Fruit fly (Drosophila melanogaster) whole organism, embryonic: ENCODE data around the gene GILT3.

ENCODE experiments used
- Abd-B ChIP-seq: fragments of 200-800 bp; sonication (Bioruptor generic); optimal IDR thresholded peaks from 2 replicates; lab custom pipeline; 2018; ENCODE audit warnings: missing biosample characterization, mild to moderate bottlenecking, missing genetic modification characterization, moderate library complexity
- Aef1 ChIP-seq: fragments of 200-800 bp; sonication (Bioruptor generic); IDR thresholded peaks from 3 replicates; pipeline ENCODE4 v1.3.6; 2022; ENCODE audit warnings: missing biosample characterization, missing genetic modification characterization
- CG10209 ChIP-seq: fragments of 200-800 bp; sonication (Bioruptor generic); optimal IDR thresholded peaks from 3 replicates; lab custom pipeline; 2017; ENCODE audit warnings: missing biosample characterization, mild to moderate bottlenecking, missing genetic modification characterization, missing genetic modification reagents
- CG11696 ChIP-seq: fragments of 200-800 bp; sonication (Bioruptor generic); IDR thresholded peaks from 2 replicates; pipeline ENCODE4 v1.3.6; 2022; ENCODE audit warnings: missing biosample characterization, missing genetic modification characterization
- CG12769 ChIP-seq: fragments of 200-800 bp; sonication (Bioruptor generic); optimal IDR thresholded peaks from 2 replicates; lab custom pipeline; 2019; ENCODE audit warnings: missing biosample characterization, mild to moderate bottlenecking, missing genetic modification characterization, moderate library complexity
- CG13775 ChIP-seq: fragments of 200-800 bp; sonication (Bioruptor generic); optimal IDR thresholded peaks from 3 replicates; lab custom pipeline; 2017; ENCODE audit warnings: missing biosample characterization, mild to moderate bottlenecking, missing genetic modification characterization
- CG15479 ChIP-seq: fragments of 200-800 bp; sonication (Bioruptor generic); optimal IDR thresholded peaks from 3 replicates; lab custom pipeline; 2019; ENCODE audit warnings: missing biosample characterization, mild to moderate bottlenecking, missing genetic modification characterization, moderate library complexity
- CG15514 ChIP-seq: fragments of 200-800 bp; sonication (Bioruptor generic); optimal IDR thresholded peaks from 3 replicates; lab custom pipeline; 2017; ENCODE audit warnings: missing biosample characterization, missing genetic modification characterization, mild to moderate bottlenecking, moderate library complexity, missing genetic modification reagents
- CG2202 ChIP-seq: fragments of 200-800 bp; sonication (Bioruptor generic); optimal IDR thresholded peaks from 2 replicates; lab custom pipeline; 2018; ENCODE audit warnings: missing biosample characterization, mild to moderate bottlenecking, missing genetic modification characterization
- CG32767 ChIP-seq: fragments of 200-800 bp; sonication (Bioruptor generic); IDR thresholded peaks from 2 replicates; pipeline ENCODE4 v1.3.6; 2022; ENCODE audit warnings: missing biosample characterization, missing genetic modification characterization
- CG34376 ChIP-seq: fragments of 200-800 bp; sonication (Bioruptor generic); optimal IDR thresholded peaks from 2 replicates; lab custom pipeline; 2018; ENCODE audit warnings: missing biosample characterization, mild to moderate bottlenecking, missing genetic modification characterization
- CG4854 ChIP-seq: fragments of 200-800 bp; sonication (Bioruptor generic); optimal IDR thresholded peaks from 2 replicates; lab custom pipeline; 2016; ENCODE audit warnings: missing biosample characterization, missing genetic modification characterization, inconsistent platforms
- CG6175 ChIP-seq: fragments of 200-800 bp; sonication (Bioruptor generic); IDR thresholded peaks from 3 replicates; pipeline ENCODE4 v1.3.6; 2022; ENCODE audit warnings: missing biosample characterization, missing genetic modification characterization
- CG6689 ChIP-seq: fragments of 200-800 bp; sonication (Bioruptor generic); IDR thresholded peaks from 2 replicates; pipeline ENCODE4 v1.3.6; 2022; ENCODE audit warnings: missing biosample characterization, missing genetic modification characterization
- CG9437 ChIP-seq: fragments of 200-800 bp; sonication (Bioruptor generic); optimal IDR thresholded peaks from 2 replicates; lab custom pipeline; 2018; ENCODE audit warnings: missing biosample characterization, mild to moderate bottlenecking, missing genetic modification characterization
- CG9727 ChIP-seq: fragments of 200-800 bp; sonication (Bioruptor generic); optimal IDR thresholded peaks from 3 replicates; lab custom pipeline; 2017; ENCODE audit warnings: missing biosample characterization, mild to moderate bottlenecking, missing genetic modification characterization
- CkIIα-i1 ChIP-seq: fragments of 200-800 bp; sonication (Bioruptor generic); IDR thresholded peaks from 2 replicates; pipeline ENCODE4 v1.3.6; 2022; ENCODE audit warnings: missing biosample characterization, missing genetic modification characterization
- Deaf1 ChIP-seq: fragments of 200-800 bp; optimal IDR thresholded peaks from 3 replicates; lab custom pipeline; 2019; ENCODE audit warnings: missing biosample characterization, mild to moderate bottlenecking, missing genetic modification characterization, moderate library complexity
- Dfd ChIP-seq, 2 experiments: fragments of >200 bp; optimal IDR thresholded peaks; 2 replicates each; lab custom pipeline; 2017; ENCODE audit warnings: missing biosample characterization in 2 of 2, missing genetic modification characterization in 2 of 2
- Dip2 ChIP-seq: fragments of 200-800 bp; sonication (Bioruptor generic); IDR thresholded peaks from 2 replicates; pipeline ENCODE4 v1.3.6; 2022; ENCODE audit warnings: missing biosample characterization, missing genetic modification characterization
- Doc2 ChIP-seq: fragments of 200-800 bp; sonication (Bioruptor generic); IDR thresholded peaks from 2 replicates; pipeline ENCODE4 v1.3.6; 2022; ENCODE audit warnings: missing biosample characterization, missing genetic modification characterization
- Drgx ChIP-seq: fragments of 200-800 bp; sonication (Bioruptor generic); IDR thresholded peaks from 2 replicates; pipeline ENCODE4 v1.3.6; 2022; ENCODE audit warnings: missing biosample characterization, missing genetic modification characterization
- E2f2 ChIP-seq: fragments of 200-800 bp; sonication (Bioruptor generic); IDR thresholded peaks from 2 replicates; pipeline ENCODE4 v1.3.6; 2022; ENCODE audit warnings: missing biosample characterization, missing genetic modification characterization
- ERR ChIP-seq: fragments of 200-800 bp; sonication (Bioruptor generic); optimal IDR thresholded peaks from 2 replicates; lab custom pipeline; 2016; ENCODE audit warnings: missing biosample characterization, missing genetic modification characterization
- GATAe ChIP-seq: fragments of 200-800 bp; sonication (Bioruptor generic); conservative IDR thresholded peaks from 2 replicates; pipeline ENCODE4 v1.3.6; 2022; ENCODE audit warnings: missing biosample characterization, missing genetic modification characterization
- H2.0 ChIP-seq: fragments of 200-800 bp; sonication (Bioruptor generic); IDR thresholded peaks from 2 replicates; pipeline ENCODE4 v1.3.6; 2022; ENCODE audit warnings: missing biosample characterization, missing genetic modification characterization
- NK7.1 ChIP-seq: fragments of 200-800 bp; sonication (Bioruptor generic); optimal IDR thresholded peaks from 3 replicates; lab custom pipeline; 2016; ENCODE audit warnings: missing biosample characterization, missing genetic modification characterization
- Nf-YB ChIP-seq: fragments of 200-800 bp; sonication (Bioruptor generic); optimal IDR thresholded peaks from 3 replicates; lab custom pipeline; 2019; ENCODE audit warnings: missing biosample characterization, mild to moderate bottlenecking, missing genetic modification characterization, moderate library complexity
- Oli ChIP-seq: fragments of 200-800 bp; sonication (Bioruptor generic); optimal IDR thresholded peaks from 2 replicates; lab custom pipeline; 2018; ENCODE audit warnings: missing biosample characterization, mild to moderate bottlenecking, missing genetic modification characterization, moderate library complexity
- Rfx ChIP-seq: fragments of 200-800 bp; sonication (Bioruptor generic); IDR thresholded peaks from 2 replicates; pipeline ENCODE4 v1.3.6; 2022; ENCODE audit warnings: missing biosample characterization, missing genetic modification characterization
- Vsx1 ChIP-seq: fragments of 200-800 bp; sonication (Bioruptor generic); optimal IDR thresholded peaks from 2 replicates; lab custom pipeline; 2017; ENCODE audit warnings: missing biosample characterization, mild to moderate bottlenecking, missing genetic modification characterization, missing genetic modification reagents
- Xrp1 ChIP-seq: fragments of 200-800 bp; sonication (Bioruptor generic); IDR thresholded peaks from 2 replicates; pipeline ENCODE4 v1.3.6; 2022; ENCODE audit warnings: missing biosample characterization, missing genetic modification characterization
- YL-1 ChIP-seq: fragments of 200-800 bp; sonication (Bioruptor generic); optimal IDR thresholded peaks from 3 replicates; lab custom pipeline; 2017; ENCODE audit warnings: missing biosample characterization, mild to moderate bottlenecking, missing genetic modification characterization
- cg ChIP-seq: fragments of 200-800 bp; sonication (Bioruptor generic); optimal IDR thresholded peaks from 3 replicates; lab custom pipeline; 2019; ENCODE audit warnings: missing biosample characterization, mild to moderate bottlenecking, missing genetic modification characterization, moderate library complexity
- ci ChIP-seq: fragments of 200-800 bp; sonication (Bioruptor generic); IDR thresholded peaks from 3 replicates; pipeline ENCODE4 v1.3.6; 2022; ENCODE audit warnings: missing biosample characterization, missing genetic modification characterization
- dan ChIP-seq: fragments of 200-800 bp; sonication (Bioruptor generic); IDR thresholded peaks from 2 replicates; pipeline ENCODE4 v1.3.6; 2022; ENCODE audit warnings: missing biosample characterization, missing genetic modification characterization
- grau ChIP-seq: fragments of 200-800 bp; optimal IDR thresholded peaks from 3 replicates; lab custom pipeline; 2019; ENCODE audit warnings: missing biosample characterization, mild to moderate bottlenecking, missing genetic modification characterization, moderate library complexity
- gt ChIP-seq: fragments of 200-800 bp; sonication (Bioruptor generic); IDR thresholded peaks from 2 replicates; pipeline ENCODE4 v1.3.6; 2022; ENCODE audit warnings: missing biosample characterization, missing genetic modification characterization
- her ChIP-seq: fragments of 200-800 bp; sonication (Bioruptor generic); optimal IDR thresholded peaks from 2 replicates; lab custom pipeline; 2016; ENCODE audit warnings: missing biosample characterization, missing genetic modification characterization
- ind ChIP-seq: fragments of 200-800 bp; sonication (Bioruptor generic); optimal IDR thresholded peaks from 3 replicates; lab custom pipeline; 2016; ENCODE audit warnings: missing biosample characterization, missing genetic modification characterization
- lov ChIP-seq, 2 experiments: fragments of 200-800 bp in 1 of 2; fragments of >200 bp in 1 of 2; sonication (Bioruptor generic) in 1 of 2; IDR thresholded peaks in 1 of 2; optimal IDR thresholded peaks in 1 of 2; 2 replicates in 1 of 2; 3 replicates in 1 of 2; pipeline versions ENCODE4 v1.3.6 to Lab custom; 2017 to 2022; ENCODE audit warnings: missing biosample characterization in 1 of 2, missing genetic modification characterization in 1 of 2
- p53 ChIP-seq: fragments of 200-800 bp; sonication (Bioruptor generic); optimal IDR thresholded peaks from 2 replicates; lab custom pipeline; 2016; ENCODE audit warnings: missing biosample characterization, missing genetic modification characterization
- prd ChIP-seq, 3 experiments: fragments of >200 bp in 2 of 3; fragments of 200-800 bp in 1 of 3; sonication (Bioruptor generic) in 1 of 3; optimal IDR thresholded peaks in 2 of 3; IDR thresholded peaks in 1 of 3; 2 replicates in 2 of 3; 3 replicates in 1 of 3; pipeline versions ENCODE4 v1.3.6 to Lab custom; 2017 to 2022; ENCODE audit warnings: missing biosample characterization in 1 of 3, missing genetic modification characterization in 1 of 3
- pum ChIP-seq: fragments of 200-800 bp; sonication (Bioruptor generic); optimal IDR thresholded peaks from 2 replicates; lab custom pipeline; 2016; ENCODE audit warnings: missing biosample characterization, missing genetic modification characterization
- sens ChIP-seq: fragments of 200-800 bp; sonication (Bioruptor generic); peaks from one replicate; lab custom pipeline; 2016; ENCODE audit warnings: missing biosample characterization, missing genetic modification characterization
- sima ChIP-seq: fragments of 200-800 bp; sonication (Bioruptor generic); optimal IDR thresholded peaks from 2 replicates; lab custom pipeline; 2016; ENCODE audit warnings: missing biosample characterization, missing genetic modification characterization
- usp ChIP-seq: fragments of >200 bp; optimal IDR thresholded peaks from 2 replicates; lab custom pipeline; 2017; ENCODE audit warnings: missing biosample characterization, missing genetic modification characterization
- vvl ChIP-seq: fragments of 200-800 bp; sonication (Bioruptor generic); IDR thresholded peaks from 2 replicates; pipeline ENCODE4 v1.3.6; 2022; ENCODE audit warnings: missing biosample characterization, missing genetic modification characterization
- zfh1 ChIP-seq: fragments of 200-800 bp; sonication (Bioruptor generic); IDR thresholded peaks from 3 replicates; pipeline ENCODE4 v1.3.6; 2022; ENCODE audit warnings: missing biosample characterization, missing genetic modification characterization
- zfh2 ChIP-seq: fragments of 200-800 bp; sonication (Bioruptor generic); optimal IDR thresholded peaks from 2 replicates; lab custom pipeline; 2016; ENCODE audit warnings: missing biosample characterization, missing genetic modification characterization

The GILT3 gene

DNA sequence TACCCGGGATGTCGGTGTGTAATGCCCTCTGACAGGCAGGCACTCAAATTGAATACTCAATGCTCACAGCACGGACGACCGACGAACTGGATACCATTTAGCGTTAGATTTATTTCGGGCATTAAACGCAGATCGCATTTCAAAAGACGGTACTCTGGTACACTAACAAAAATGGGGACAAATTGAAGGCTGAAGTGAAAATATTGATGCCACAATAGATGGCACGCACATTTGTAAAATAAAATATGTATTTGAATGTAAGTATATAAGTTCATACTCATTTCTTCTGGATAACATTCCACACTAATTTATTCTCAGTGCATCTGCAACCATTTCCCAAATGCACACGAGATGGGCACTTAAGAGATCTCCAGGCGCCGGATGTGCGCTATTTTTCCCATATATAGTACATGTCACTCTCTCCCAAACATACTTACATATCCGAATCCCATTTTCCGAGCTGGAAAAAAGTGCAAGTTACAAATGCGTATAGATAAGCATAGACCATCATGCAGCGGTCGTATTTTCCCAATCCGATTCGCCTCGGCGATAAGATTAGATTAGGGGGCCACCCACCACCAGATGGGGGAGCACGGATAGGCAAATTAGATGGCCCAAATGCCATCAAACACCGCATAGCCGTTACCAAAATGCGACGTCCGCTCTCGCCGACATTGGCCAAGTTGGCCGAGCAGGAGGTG, 32.5 kb downstream of the GILT3 start, which contains the start of gene CG10301 (continued):
- no peak for TF ChIP-seq CG15514 (GFP tag; lab: Kevin White, UChicago)
- TF ChIP-seq p53 (GFP tag; lab: Kevin White, UChicago) = no peak
- TF ChIP-seq zfh1 (GFP tag; lab: Robert Waterston, UW) = peak; percentile 88
- peak; percentile 54 for TF ChIP-seq CG2202
- TF ChIP-seq Nf-YB (GFP tag; lab: Kevin White, UChicago) = peak; percentile 8
- TF ChIP-seq sima (GFP tag; lab: Kevin White, UChicago) = no peak
- TF ChIP-seq sens = peak; percentile 97
- 0 out of 2 replicates have a peak, but pooled peaks have one; percentile 19 for TF ChIP-seq GATAe (GFP tag; lab: Robert Waterston, UW)
- 0 out of 2 replicates have a peak, but pooled peaks have one; percentile 41 for TF ChIP-seq dan (GFP tag; lab: Robert Waterston, UW)
- TF ChIP-seq Vsx1 (GFP tag; lab: Kevin White, UChicago) = no peak
- no peak for TF ChIP-seq CkIIα-i1 (GFP tag; lab: Robert Waterston, UW)
- no peak for TF ChIP-seq ERR (GFP tag; lab: Kevin White, UChicago)
- TF ChIP-seq ci = peak; percentile 82
- TF ChIP-seq CG13775 (GFP tag; lab: Kevin White, UChicago) = peak; percentile 62
- TF ChIP-seq CG11696 = no peak
- no peak for TF ChIP-seq zfh2
- TF ChIP-seq pum (GFP tag; lab: Kevin White, UChicago) = no peak
- peak; percentile 71 for TF ChIP-seq vvl (GFP tag; lab: Robert Waterston, UW)
- no peak for TF ChIP-seq Doc2
- TF ChIP-seq Dip2 (GFP tag; lab: Robert Waterston, UW) = no peak
- peak; percentile 20 for TF ChIP-seq ind (GFP tag; lab: Kevin White, UChicago)
- TF ChIP-seq Dfd (GFP tag; optimal IDR thresholded peaks at IDR 0.05; lab: Kevin White, UChicago) = no peak
- no peak for TF ChIP-seq Drgx
- TF ChIP-seq CG32767 (GFP tag; lab: Robert Waterston, UW) = no peak
- TF ChIP-seq CG6175 (GFP tag; lab: Robert Waterston, UW) = no peak
- peak; percentile 65 for TF ChIP-seq Oli
- TF ChIP-seq her (GFP tag; lab: Kevin White, UChicago) = no peak
- peak; percentile 8 for TF ChIP-seq CG12769
- TF ChIP-seq CG6689 = peak; percentile 59
- no peak for TF ChIP-seq Deaf1 (tag; lab: Kevin White, UChicago)
- TF ChIP-seq CG9437 (GFP tag; lab: Kevin White, UChicago) = peak; percentile 12
- no peak for TF ChIP-seq CG4854 (GFP tag; lab: Kevin White, UChicago)
- no peak for TF ChIP-seq CG34376 (GFP tag; lab: Kevin White, UChicago)
- TF ChIP-seq lov (optimal IDR thresholded peaks at IDR 0.05; lab: Kevin White, UChicago) = no peak
- TF ChIP-seq lov (GFP tag; IDR thresholded peaks at IDR 0.05; lab: Robert Waterston, UW) = peak; percentile 62; the same call in 1 of the 3 replicates
- peak; percentile 43 for TF ChIP-seq Abd-B (GFP tag; lab: Kevin White, UChicago)
- TF ChIP-seq grau (tag; lab: Kevin White, UChicago) = peak; percentile 65
- TF ChIP-seq Xrp1 = peak; percentile 85
- TF ChIP-seq Rfx (GFP tag; lab: Robert Waterston, UW) = no peak
- TF ChIP-seq cg (GFP tag; lab: Kevin White, UChicago) = no peak
- peak; percentile 56; the same call in 1 of the 2 replicates for TF ChIP-seq H2.0 (GFP tag; lab: Robert Waterston, UW)
- 0 out of 2 replicates have a peak, but pooled peaks have one; percentile 31 for TF ChIP-seq gt (GFP tag; lab: Robert Waterston, UW)
- TF ChIP-seq CG10209 (GFP tag; lab: Kevin White, UChicago) = peak; percentile 67
- TF ChIP-seq usp (GFP tag; lab: Kevin White, UChicago) = no peak
- TF ChIP-seq CG9727 (GFP tag; lab: Kevin White, UChicago) = peak; percentile 79
- TF ChIP-seq CG15479 (GFP tag; lab: Kevin White, UChicago) = no peak
- TF ChIP-seq prd (optimal IDR thresholded peaks at IDR 0.05; lab: Kevin White, UChicago) = no peak
- peak; percentile 86 for TF ChIP-seq prd (GFP tag; IDR thresholded peaks at IDR 0.05; lab: Robert Waterston, UW)
- no peak for TF ChIP-seq YL-1 (GFP tag; lab: Kevin White, UChicago)
- no peak; the same call in 2 of the 3 replicates for TF ChIP-seq Aef1
- no peak for TF ChIP-seq NK7.1
- peak; percentile 34; the same call in 1 of the 2 replicates for TF ChIP-seq E2f2
